Worm (Caenorhabditis elegans) whole organism, mixed stage, embryonic: ENCODE results near the gene pyt-1.

ENCODE experiments used
- elt-3 ChIP-seq: fragments of 150-350 bp; optimal IDR thresholded peaks from 2 replicates; lab custom pipeline; 2014; ENCODE audit warnings: missing biosample characterization, missing genetic modification characterization
- unc-39 ChIP-seq: fragments of 150-350 bp; optimal IDR thresholded peaks from 2 replicates; lab custom pipeline; 2014; ENCODE audit warnings: missing biosample characterization, missing genetic modification characterization
- zip-8 ChIP-seq: fragments of 150-350 bp; optimal IDR thresholded peaks from 2 replicates; lab custom pipeline; 2014; ENCODE audit warnings: missing biosample characterization, missing genetic modification characterization
- ztf-11 ChIP-seq: fragments of 150-350 bp; optimal IDR thresholded peaks from 2 replicates; lab custom pipeline; 2014; ENCODE audit warnings: missing biosample characterization, missing genetic modification characterization

- TF ChIP-seq ztf-11 (tag; lab: Kevin White, UChicago), result no peak
- TF ChIP-seq unc-39, result no peak
- TF ChIP-seq elt-3 (tag; lab: Kevin White, UChicago), result no peak
- no peak for TF ChIP-seq zip-8
Measured at ce11 chrV:10270214-10270613, 41.1 kb upstream of the pyt-1 start, which contains the start of gene ric-4.
